Worm (Caenorhabditis elegans) whole organism, late embryonic: ENCODE results near the gene sru-26.

ENCODE experiments used
- F13H6.1 ChIP-seq: sonication (generic microtip); optimal IDR thresholded peaks from 2 replicates; lab custom pipeline; 2016; ENCODE audit warnings: missing genetic modification characterization, missing compliant biosample characterization
- fkh-10 ChIP-seq: fragments of 150-350 bp; optimal IDR thresholded peaks from 2 replicates; lab custom pipeline; 2014; ENCODE audit warnings: missing biosample characterization, missing genetic modification reagents, missing genetic modification characterization

- TF ChIP-seq fkh-10 (GFP tag; lab: Kevin White, UChicago) (no peak), F13H6.1 (tag; lab: Kevin White, UChicago) (no peak)
These were observed 22.5 kb upstream of the sru-26 start for ce11 chrIV:12464822-12465221.
